Worm (Caenorhabditis elegans) whole organism, L4 larva: ENCODE results near the gene mks-3.

ENCODE experiments used
- F49E8.2 ChIP-seq: sonication (generic microtip); optimal IDR thresholded peaks from 2 replicates; lab custom pipeline; 2016; ENCODE audit warnings: missing compliant biosample characterization, mild to moderate bottlenecking, missing genetic modification characterization, borderline replicate concordance
- R02D3.7 ChIP-seq: fragments of 150-350 bp; sonication (generic microtip); optimal IDR thresholded peaks from 3 replicates; lab custom pipeline; 2014; ENCODE audit warnings: missing biosample characterization, missing genetic modification characterization
- T20F7.1 ChIP-seq: fragments of 200-800 bp; sonication (Bioruptor generic); optimal IDR thresholded peaks from 2 replicates; lab custom pipeline; 2018; ENCODE audit warnings: mild to moderate bottlenecking, missing genetic modification characterization, missing compliant biosample characterization
- Y5F2A.4 ChIP-seq: fragments of 200-800 bp; sonication (Bioruptor generic); optimal IDR thresholded peaks from 2 replicates; lab custom pipeline; 2018; ENCODE audit warnings: mild to moderate bottlenecking, missing genetic modification characterization, missing compliant biosample characterization
- Y75B8A.6 ChIP-seq: fragments of 200-800 bp; sonication (Bioruptor generic); IDR thresholded peaks from 2 replicates; pipeline ENCODE4 v1.3.6; 2022; ENCODE audit warnings: missing genetic modification reagents, missing genetic modification characterization, missing compliant biosample characterization
- aha-1 ChIP-seq: fragments of 150-350 bp; peaks from one replicate; lab custom pipeline; 2014; ENCODE audit warnings: missing biosample characterization, missing genetic modification characterization
- arid-1 ChIP-seq: fragments of 200-800 bp; sonication (Bioruptor generic); conservative IDR thresholded peaks from 2 replicates; pipeline ENCODE4 v1.3.6; 2022; ENCODE audit warnings: missing genetic modification reagents, missing genetic modification characterization, missing compliant biosample characterization
- ceh-44 ChIP-seq: fragments of 200-800 bp; sonication (Bioruptor generic); IDR thresholded peaks from 2 replicates; pipeline ENCODE4 v1.3.6; 2022; ENCODE audit warnings: missing genetic modification reagents, missing genetic modification characterization, missing compliant biosample characterization
- daf-16 ChIP-seq, 3 experiments: sonication (generic microtip); optimal IDR thresholded peaks; 2 replicates each; lab custom pipeline; 2016 to 2017; ENCODE audit warnings: missing genetic modification characterization in 3 of 3, missing genetic modification reagents in 3 of 3, mild to moderate bottlenecking in 2 of 3, missing compliant biosample characterization in 2 of 3, missing biosample characterization in 1 of 3, moderate library complexity in 1 of 3
- dmd-6 ChIP-seq: fragments of 200-800 bp; sonication (Bioruptor generic); IDR thresholded peaks from 2 replicates; pipeline ENCODE4 v1.3.6; 2022; ENCODE audit warnings: missing genetic modification reagents, missing genetic modification characterization, missing compliant biosample characterization
- dve-1 ChIP-seq: sonication (generic microtip); optimal IDR thresholded peaks from 2 replicates; lab custom pipeline; 2017; ENCODE audit warnings: antibody characterized with exemption, mild to moderate bottlenecking, missing genetic modification characterization, missing compliant biosample characterization; ENCODE audit not compliant: insufficient read depth
- hlh-11 ChIP-seq: fragments of 200-800 bp; sonication (Bioruptor generic); optimal IDR thresholded peaks from 2 replicates; lab custom pipeline; 2018; ENCODE audit warnings: mild to moderate bottlenecking, missing genetic modification characterization, missing compliant biosample characterization
- hlh-30 ChIP-seq: sonication (generic microtip); optimal IDR thresholded peaks from 2 replicates; lab custom pipeline; 2017; ENCODE audit warnings: antibody characterized with exemption, mild to moderate bottlenecking, missing genetic modification characterization, missing compliant biosample characterization; ENCODE audit not compliant: insufficient read depth
- lin-1 ChIP-seq: fragments of 200-800 bp; sonication (Bioruptor generic); IDR thresholded peaks from 2 replicates; pipeline ENCODE4 v1.3.6; 2022; ENCODE audit warnings: missing genetic modification reagents, missing genetic modification characterization, missing compliant biosample characterization
- lsy-2 ChIP-seq, 2 experiments: fragments of 150-350 bp in 1 of 2; sonication (generic microtip) in 1 of 2; optimal IDR thresholded peaks; 2 replicates each; lab custom pipeline; 2014 to 2017; ENCODE audit warnings: missing biosample characterization in 2 of 2, missing genetic modification characterization in 2 of 2
- madf-9 ChIP-seq: fragments of 200-800 bp; sonication (Bioruptor generic); conservative IDR thresholded peaks from 2 replicates; pipeline ENCODE4 v1.3.6; 2022; ENCODE audit warnings: missing genetic modification reagents, missing genetic modification characterization, missing compliant biosample characterization
- mdl-1 ChIP-seq, 2 experiments: fragments of 150-350 bp in 1 of 2; sonication (generic microtip) in 1 of 2; optimal IDR thresholded peaks; 2 replicates each; lab custom pipeline; 2014 to 2017; ENCODE audit warnings: missing biosample characterization in 2 of 2, missing genetic modification characterization in 2 of 2
- mep-1 ChIP-seq: fragments of 150-350 bp; sonication (generic microtip); optimal IDR thresholded peaks from 3 replicates; lab custom pipeline; 2014; ENCODE audit warnings: missing biosample characterization, missing genetic modification characterization
- mes-2 ChIP-seq: sonication (generic microtip); optimal IDR thresholded peaks from 2 replicates; lab custom pipeline; 2016; ENCODE audit warnings: missing genotype, mild to moderate bottlenecking, missing genetic modification characterization, missing compliant biosample characterization; ENCODE audit not compliant: poor library complexity, severe bottlenecking
- mxl-2 ChIP-seq: fragments of 200-800 bp; sonication (Bioruptor generic); conservative IDR thresholded peaks from 2 replicates; pipeline ENCODE4 v1.3.6; 2022; ENCODE audit warnings: missing genetic modification reagents, missing genetic modification characterization, missing compliant biosample characterization
- mxl-3 ChIP-seq: fragments of 200-800 bp; sonication (Bioruptor generic); optimal IDR thresholded peaks from 2 replicates; lab custom pipeline; 2018; ENCODE audit warnings: mild to moderate bottlenecking, missing genetic modification characterization, missing compliant biosample characterization
- nhr-102 ChIP-seq: sonication (generic microtip); optimal IDR thresholded peaks from 2 replicates; lab custom pipeline; 2016; ENCODE audit warnings: mild to moderate bottlenecking, missing genetic modification characterization, moderate library complexity, missing compliant biosample characterization
- nhr-237 ChIP-seq: sonication (generic microtip); optimal IDR thresholded peaks from 2 replicates; lab custom pipeline; 2017; ENCODE audit warnings: missing biosample characterization, missing genetic modification characterization
- nhr-25 ChIP-seq: sonication (generic microtip); optimal IDR thresholded peaks from 2 replicates; lab custom pipeline; 2017; ENCODE audit warnings: missing genetic modification characterization, mild to moderate bottlenecking, missing compliant biosample characterization, antibody characterized with exemption, moderate library complexity, borderline replicate concordance; ENCODE audit not compliant: insufficient read depth
- nhr-28 ChIP-seq: fragments of 150-350 bp; optimal IDR thresholded peaks from 2 replicates; lab custom pipeline; 2014; ENCODE audit warnings: missing biosample characterization, missing genetic modification characterization
- nhr-41 ChIP-seq: fragments of 200-800 bp; sonication (Bioruptor generic); IDR thresholded peaks from 2 replicates; pipeline ENCODE4 v1.3.6; 2022; ENCODE audit warnings: missing genetic modification reagents, missing genetic modification characterization, missing compliant biosample characterization
- nhr-42 ChIP-seq: fragments of 200-800 bp; sonication (Bioruptor generic); IDR thresholded peaks from 2 replicates; pipeline ENCODE4 v1.3.6; 2022; ENCODE audit warnings: missing genetic modification characterization, missing compliant biosample characterization
- nhr-48 ChIP-seq: sonication (generic microtip); optimal IDR thresholded peaks from 2 replicates; lab custom pipeline; 2016; ENCODE audit warnings: mild to moderate bottlenecking, missing genetic modification characterization, missing compliant biosample characterization
- nhr-77 ChIP-seq: fragments of 150-350 bp; optimal IDR thresholded peaks from 2 replicates; lab custom pipeline; 2014; ENCODE audit warnings: missing biosample characterization, missing genetic modification characterization
- pha-4 ChIP-seq, 2 experiments: fragments of 150-350 bp in 1 of 2; fragments of 200-800 bp in 1 of 2; sonication (Bioruptor generic) in 1 of 2; IDR thresholded peaks in 1 of 2; optimal IDR thresholded peaks in 1 of 2; 2 replicates each; pipeline versions ENCODE4 v1.3.6 to Lab custom; 2014 to 2022; ENCODE audit warnings: missing genetic modification characterization in 2 of 2, missing genetic modification reagents in 2 of 2, missing biosample characterization in 1 of 2, missing compliant biosample characterization in 1 of 2
- php-3 ChIP-seq: fragments of 200-800 bp; sonication (Bioruptor generic); IDR thresholded peaks from 2 replicates; pipeline ENCODE4 v1.3.6; 2022; ENCODE audit warnings: missing genetic modification reagents, missing genetic modification characterization, missing compliant biosample characterization
- pqm-1 ChIP-seq: sonication (generic microtip); optimal IDR thresholded peaks from 2 replicates; lab custom pipeline; 2017; ENCODE audit warnings: missing biosample characterization, missing genetic modification characterization
- skn-1 ChIP-seq: fragments of 150-350 bp; optimal IDR thresholded peaks from 2 replicates; lab custom pipeline; 2014; ENCODE audit warnings: missing biosample characterization, missing genetic modification characterization
- snpc-4 ChIP-seq: fragments of 150-350 bp; optimal IDR thresholded peaks from 2 replicates; lab custom pipeline; 2014; ENCODE audit warnings: missing biosample characterization, missing genetic modification characterization
- spr-1 ChIP-seq: sonication (generic microtip); optimal IDR thresholded peaks from 2 replicates; lab custom pipeline; 2016; ENCODE audit warnings: mild to moderate bottlenecking, missing genetic modification characterization, missing compliant biosample characterization
- tag-97 ChIP-seq: fragments of 200-800 bp; sonication (Bioruptor generic); IDR thresholded peaks from 2 replicates; pipeline ENCODE4 v1.3.6; 2022; ENCODE audit warnings: missing genetic modification characterization, missing compliant biosample characterization
- tra-1 ChIP-seq: fragments of 200-800 bp; sonication (Bioruptor generic); IDR thresholded peaks from 2 replicates; pipeline ENCODE4 v1.3.6; 2022; ENCODE audit warnings: missing genetic modification reagents, missing genetic modification characterization, missing compliant biosample characterization
- unc-62 ChIP-seq, 3 experiments: fragments of 150-350 bp in 1 of 3; sonication (generic microtip); optimal IDR thresholded peaks in 2 of 3; peaks in 1 of 3; 1 replicate in 1 of 3; 2 replicates in 2 of 3; lab custom pipeline; 2014 to 2017; ENCODE audit warnings: missing biosample characterization in 3 of 3, missing genetic modification characterization in 3 of 3, missing genetic modification reagents in 3 of 3, missing genotype in 1 of 3
- zfp-3 ChIP-seq: fragments of 200-800 bp; sonication (Bioruptor generic); conservative IDR thresholded peaks from 2 replicates; pipeline ENCODE4 v1.3.6; 2022; ENCODE audit warnings: missing genetic modification reagents, missing genetic modification characterization, missing compliant biosample characterization
- zip-11 ChIP-seq: fragments of 200-800 bp; sonication (Bioruptor generic); IDR thresholded peaks from 2 replicates; pipeline ENCODE4 v1.3.6; 2022; ENCODE audit warnings: missing genetic modification characterization, missing compliant biosample characterization

The mks-3 gene

ce11 chrII:7557981-7558380 is 25.5 kb downstream of the mks-3 start:
- no peak for TF ChIP-seq skn-1 (tag; lab: Kevin White, UChicago)
- TF ChIP-seq dve-1, result peak; percentile 79
- peak; percentile 35; the same call in 1 of the 2 replicates for TF ChIP-seq php-3 (GFP tag; lab: Robert Waterston, UW)
- peak; percentile 66 for TF ChIP-seq hlh-11 (tag; lab: Kevin White, UChicago)
- TF ChIP-seq daf-16 (GFP tag; optimal IDR thresholded peaks at IDR 0.05; lab: Kevin White, UChicago), result no peak
- peak; percentile 77 for TF ChIP-seq daf-16 (tag; optimal IDR thresholded peaks at IDR 0.05; lab: Kevin White, UChicago)
- no peak for TF ChIP-seq mxl-3
- TF ChIP-seq unc-62 (GFP tag; optimal IDR thresholded peaks at IDR 0.05 in 1 of 2; lab: Kevin White, UChicago), result peak in 1 of 2 experiments; percentile 94
- TF ChIP-seq unc-62 (tag; optimal IDR thresholded peaks at IDR 0.05; lab: Kevin White, UChicago), result no peak
- TF ChIP-seq zip-11 (GFP tag; lab: Robert Waterston, UW), result no peak
- peak; percentile 30 for TF ChIP-seq nhr-28 (tag; lab: Kevin White, UChicago)
- TF ChIP-seq spr-1 (tag; lab: Kevin White, UChicago), result no peak
- peak in 1 of 2 experiments; percentile 33 for TF ChIP-seq mdl-1 (tag; optimal IDR thresholded peaks at IDR 0.05; lab: Kevin White, UChicago)
- no peak for TF ChIP-seq tag-97 (GFP tag; lab: Robert Waterston, UW)
- peak; percentile 83 for TF ChIP-seq dmd-6 (GFP tag; lab: Robert Waterston, UW)
- 0 out of 2 replicates have a peak, but pooled peaks have one; percentile 34 for TF ChIP-seq nhr-41
- TF ChIP-seq nhr-48 (tag; lab: Kevin White, UChicago), result peak; percentile 17

ce11 chrII:7555454-7555853 is 28.0 kb downstream of the mks-3 start, which contains the start of gene ZK1290.14:
Gene ZK1290.14, minus strand, starts transcription at chrII:7555592.
- TF ChIP-seq aha-1 (tag; lab: Kevin White, UChicago) (peak; percentile 68), mxl-2 (GFP tag; lab: Robert Waterston, UW) (no peak)

- TF ChIP-seq T20F7.1 (GFP tag; lab: Kevin White, UChicago), result peak; percentile 34
- no peak for TF ChIP-seq pha-4 (GFP tag; IDR thresholded peaks at IDR 0.05; lab: Robert Waterston, UW)
- TF ChIP-seq pha-4 (tag; optimal IDR thresholded peaks at IDR 0.05; lab: Kevin White, UChicago), result no peak
- 0 out of 2 replicates have a peak, but pooled peaks have one; percentile 28 for TF ChIP-seq zfp-3 (GFP tag; lab: Robert Waterston, UW)
- 0 out of 2 replicates have a peak, but pooled peaks have one; percentile 20 for TF ChIP-seq nhr-42 (GFP tag; lab: Robert Waterston, UW)
- peak; percentile 98 for TF ChIP-seq dmd-6 (GFP tag; lab: Robert Waterston, UW)
- TF ChIP-seq lin-1 (GFP tag; lab: Robert Waterston, UW), result peak; percentile 84
- peak; percentile 87 for TF ChIP-seq hlh-30 (tag; lab: Kevin White, UChicago)
- no peak for TF ChIP-seq nhr-237 (tag; lab: Kevin White, UChicago)
- peak; percentile 93 for TF ChIP-seq hlh-11 (tag; lab: Kevin White, UChicago)
- peak in 1 of 2 experiments; percentile 81 for TF ChIP-seq mdl-1 (tag; optimal IDR thresholded peaks at IDR 0.05; lab: Kevin White, UChicago)
- TF ChIP-seq nhr-48 (tag; lab: Kevin White, UChicago), result peak; percentile 43
- peak; percentile 68 for TF ChIP-seq tra-1
- no peak for TF ChIP-seq arid-1 (GFP tag; lab: Robert Waterston, UW)
- TF ChIP-seq ceh-44 (GFP tag; lab: Robert Waterston, UW), result no peak
- TF ChIP-seq mes-2 (tag; lab: Kevin White, UChicago), result no peak
- peak; percentile 91 for TF ChIP-seq dve-1
- no peak for TF ChIP-seq Y75B8A.6 (GFP tag; lab: Robert Waterston, UW)
- peak; percentile 74 for TF ChIP-seq php-3 (GFP tag; lab: Robert Waterston, UW)
- TF ChIP-seq unc-62 (GFP tag; optimal IDR thresholded peaks at IDR 0.05 in 1 of 2; lab: Kevin White, UChicago), result peak in 1 of 2 experiments; percentile 98
- TF ChIP-seq unc-62 (tag; optimal IDR thresholded peaks at IDR 0.05; lab: Kevin White, UChicago), result no peak
- peak in 1 of 2 experiments; percentile 29 for TF ChIP-seq lsy-2 (tag; optimal IDR thresholded peaks at IDR 0.05; lab: Kevin White, UChicago)
- peak; percentile 66 for TF ChIP-seq nhr-102
- no peak for TF ChIP-seq F49E8.2 (tag; lab: Kevin White, UChicago)
- TF ChIP-seq mxl-3, result peak; percentile 31
- TF ChIP-seq daf-16 (GFP tag; optimal IDR thresholded peaks at IDR 0.05; lab: Kevin White, UChicago), result no peak
- TF ChIP-seq daf-16 (tag; optimal IDR thresholded peaks at IDR 0.05; lab: Kevin White, UChicago), result peak; percentile 85
- peak; percentile 78 for TF ChIP-seq nhr-77 (tag; lab: Kevin White, UChicago)
- peak; percentile 6 for TF ChIP-seq nhr-25
- no peak for TF ChIP-seq snpc-4 (tag; lab: Kevin White, UChicago)
- peak; percentile 55 for TF ChIP-seq mep-1 (tag; lab: Kevin White, UChicago)
- TF ChIP-seq R02D3.7 (tag; lab: Kevin White, UChicago), result no peak
- TF ChIP-seq Y5F2A.4 (GFP tag; lab: Kevin White, UChicago), result no peak
- peak; percentile 53 for TF ChIP-seq pqm-1 (tag; lab: Kevin White, UChicago)
- TF ChIP-seq madf-9, result 0 out of 2 replicates have a peak, but pooled peaks have one; percentile 30
- peak; percentile 88 for TF ChIP-seq nhr-28 (tag; lab: Kevin White, UChicago)
- TF ChIP-seq skn-1 (tag; lab: Kevin White, UChicago), result no peak
- TF ChIP-seq nhr-41, result peak; percentile 42; the same call in 1 of the 2 replicates
Measured at ce11 chrII:7554716-7555247, 28.7 kb downstream of the mks-3 start.
